Worm (Caenorhabditis elegans) whole organism, L2 larva: ENCODE measurements around the gene F47B8.8.

Experiments
- C34F6.9 ChIP-seq: fragments of 150-350 bp; optimal IDR thresholded peaks from 2 replicates; lab custom pipeline; 2014; ENCODE audit warnings: missing biosample characterization, missing genetic modification characterization
- F13H6.1 ChIP-seq: sonication (generic microtip); optimal IDR thresholded peaks from 2 replicates; lab custom pipeline; 2016; ENCODE audit warnings: missing genetic modification characterization, missing compliant biosample characterization
- R02D3.7 ChIP-seq: fragments of 150-350 bp; optimal IDR thresholded peaks from 2 replicates; lab custom pipeline; 2014; ENCODE audit warnings: missing biosample characterization, missing genetic modification characterization
- Y55F3AM.14 ChIP-seq: fragments of 200-800 bp; sonication (Bioruptor generic); optimal IDR thresholded peaks from 2 replicates; lab custom pipeline; 2018; ENCODE audit warnings: mild to moderate bottlenecking, missing genetic modification characterization, missing compliant biosample characterization
- ZK546.5 ChIP-seq: sonication (generic microtip); optimal IDR thresholded peaks from 2 replicates; lab custom pipeline; 2017; ENCODE audit warnings: missing biosample characterization, missing genetic modification characterization
- alr-1 ChIP-seq: fragments of 150-350 bp; optimal IDR thresholded peaks from 2 replicates; lab custom pipeline; 2014; ENCODE audit warnings: missing biosample characterization, missing genetic modification characterization
- aly-2 ChIP-seq: fragments of 150-350 bp; optimal IDR thresholded peaks from 2 replicates; lab custom pipeline; 2014; ENCODE audit warnings: missing biosample characterization, missing genetic modification characterization
- ama-1 ChIP-seq: fragments of 150-350 bp; optimal IDR thresholded peaks from 2 replicates; lab custom pipeline; 2018; ENCODE audit warnings: inconsistent platforms
- blmp-1 ChIP-seq: sonication (generic microtip); optimal IDR thresholded peaks from 2 replicates; lab custom pipeline; 2017; ENCODE audit warnings: missing genetic modification characterization, mild to moderate bottlenecking, missing compliant biosample characterization, antibody characterized with exemption, moderate library complexity; ENCODE audit not compliant: insufficient read depth
- ceh-16 ChIP-seq: fragments of 150-350 bp; optimal IDR thresholded peaks from 2 replicates; lab custom pipeline; 2014; ENCODE audit warnings: missing biosample characterization, missing genetic modification characterization
- ceh-82 ChIP-seq: fragments of 150-350 bp; optimal IDR thresholded peaks from 2 replicates; lab custom pipeline; 2014; ENCODE audit warnings: missing biosample characterization, missing genetic modification characterization
- crh-2 ChIP-seq: sonication (generic microtip); optimal IDR thresholded peaks from 2 replicates; lab custom pipeline; 2017; ENCODE audit warnings: missing biosample characterization, missing genetic modification characterization
- dmd-4 ChIP-seq: sonication (generic microtip); optimal IDR thresholded peaks from 2 replicates; lab custom pipeline; 2017; ENCODE audit warnings: missing biosample characterization, missing genetic modification characterization
- egl-27 ChIP-seq: sonication (generic microtip); optimal IDR thresholded peaks from 3 replicates; lab custom pipeline; 2017; ENCODE audit warnings: missing biosample characterization, missing genetic modification reagents, missing genetic modification characterization
- elt-1 ChIP-seq: fragments of 150-350 bp; optimal IDR thresholded peaks from 2 replicates; lab custom pipeline; 2014; ENCODE audit warnings: missing biosample characterization, missing genetic modification characterization
- elt-3 ChIP-seq: sonication (generic microtip); optimal IDR thresholded peaks from 2 replicates; lab custom pipeline; 2017; ENCODE audit warnings: missing biosample characterization, missing genetic modification characterization
- fos-1 ChIP-seq: fragments of 150-350 bp; optimal IDR thresholded peaks from 2 replicates; lab custom pipeline; 2014; ENCODE audit warnings: missing biosample characterization, missing genetic modification characterization
- gmeb-1 ChIP-seq: fragments of 150-350 bp; optimal IDR thresholded peaks from 2 replicates; lab custom pipeline; 2014; ENCODE audit warnings: missing biosample characterization, missing genetic modification characterization
- lin-11 ChIP-seq: fragments of 150-350 bp; sonication (generic microtip); optimal IDR thresholded peaks from 2 replicates; lab custom pipeline; 2014; ENCODE audit warnings: missing biosample characterization, missing genetic modification characterization, inconsistent platforms, mixed read lengths
- lin-13 ChIP-seq: fragments of 150-350 bp; optimal IDR thresholded peaks from 2 replicates; lab custom pipeline; 2014; ENCODE audit warnings: missing biosample characterization, missing genetic modification reagents, missing genetic modification characterization
- lin-39 ChIP-seq: fragments of 150-350 bp; optimal IDR thresholded peaks from 2 replicates; lab custom pipeline; 2014; ENCODE audit warnings: missing biosample characterization, missing genetic modification reagents, missing genetic modification characterization
- lsy-2 ChIP-seq, 2 experiments: fragments of 150-350 bp in 1 of 2; sonication (generic microtip) in 1 of 2; optimal IDR thresholded peaks; 2 replicates each; lab custom pipeline; 2014 to 2017; ENCODE audit warnings: missing biosample characterization in 2 of 2, missing genetic modification characterization in 2 of 2
- mab-5 ChIP-seq: fragments of 150-350 bp; optimal IDR thresholded peaks from 2 replicates; lab custom pipeline; 2014; ENCODE audit warnings: missing biosample characterization, missing genetic modification characterization
- mbf-1 ChIP-seq: sonication (generic microtip); optimal IDR thresholded peaks from 2 replicates; lab custom pipeline; 2017; ENCODE audit warnings: missing biosample characterization, missing genetic modification characterization
- mdl-1 ChIP-seq, 2 experiments: fragments of 150-350 bp in 1 of 2; sonication (generic microtip) in 1 of 2; optimal IDR thresholded peaks; 2 replicates each; lab custom pipeline; 2017; ENCODE audit warnings: missing biosample characterization in 2 of 2, missing genetic modification characterization in 2 of 2
- nhr-10 ChIP-seq: sonication (generic microtip); optimal IDR thresholded peaks from 2 replicates; lab custom pipeline; 2017; ENCODE audit warnings: missing biosample characterization, missing genetic modification characterization
- nhr-11 ChIP-seq: fragments of 150-350 bp; optimal IDR thresholded peaks from 2 replicates; lab custom pipeline; 2014; ENCODE audit warnings: missing biosample characterization, missing genetic modification characterization
- nhr-12 ChIP-seq: fragments of 150-350 bp; optimal IDR thresholded peaks from 2 replicates; lab custom pipeline; 2014; ENCODE audit warnings: missing biosample characterization, missing genetic modification characterization
- nhr-129 ChIP-seq: fragments of 150-350 bp; optimal IDR thresholded peaks from 2 replicates; lab custom pipeline; 2014; ENCODE audit warnings: missing biosample characterization, missing genetic modification characterization
- nhr-21 ChIP-seq: fragments of 150-350 bp; optimal IDR thresholded peaks from 2 replicates; lab custom pipeline; 2014; ENCODE audit warnings: missing biosample characterization, missing genetic modification characterization
- nhr-23 ChIP-seq: fragments of 150-350 bp; optimal IDR thresholded peaks from 2 replicates; lab custom pipeline; 2014; ENCODE audit warnings: missing biosample characterization, missing genetic modification reagents, missing genetic modification characterization
- nhr-237 ChIP-seq: fragments of 150-350 bp; optimal IDR thresholded peaks from 2 replicates; lab custom pipeline; 2014; ENCODE audit warnings: missing biosample characterization, missing genetic modification characterization
- nhr-25 ChIP-seq: fragments of 150-350 bp; sonication (generic microtip); optimal IDR thresholded peaks from 3 replicates; lab custom pipeline; 2014; ENCODE audit warnings: missing biosample characterization, missing genetic modification characterization
- nhr-6 ChIP-seq: fragments of 150-350 bp; optimal IDR thresholded peaks from 2 replicates; lab custom pipeline; 2014; ENCODE audit warnings: missing biosample characterization, missing genetic modification characterization
- nhr-77 ChIP-seq: fragments of 150-350 bp; optimal IDR thresholded peaks from 2 replicates; lab custom pipeline; 2014; ENCODE audit warnings: missing biosample characterization, missing genetic modification characterization
- peb-1 ChIP-seq: fragments of 150-350 bp; optimal IDR thresholded peaks from 2 replicates; lab custom pipeline; 2014; ENCODE audit warnings: missing biosample characterization, missing genetic modification characterization
- sem-4 ChIP-seq: fragments of 150-350 bp; optimal IDR thresholded peaks from 2 replicates; lab custom pipeline; 2014; ENCODE audit warnings: missing biosample characterization, missing genetic modification reagents, missing genetic modification characterization
- skn-1 ChIP-seq: sonication (generic microtip); optimal IDR thresholded peaks from 2 replicates; lab custom pipeline; 2017; ENCODE audit warnings: missing biosample characterization, missing genetic modification characterization
- sma-3 ChIP-seq: sonication (generic microtip); optimal IDR thresholded peaks from 2 replicates; lab custom pipeline; 2016; ENCODE audit warnings: missing genetic modification reagents, missing genetic modification characterization, missing compliant biosample characterization
- sma-9 ChIP-seq, 2 experiments: fragments of 150-350 bp in 1 of 2; sonication (generic microtip) in 1 of 2; optimal IDR thresholded peaks; 2 replicates each; lab custom pipeline; 2014 to 2016; ENCODE audit warnings: missing genetic modification characterization in 2 of 2, mild to moderate bottlenecking in 1 of 2, missing biosample characterization in 1 of 2, missing compliant biosample characterization in 1 of 2, missing genetic modification reagents in 1 of 2, moderate library complexity in 1 of 2
- snpc-4 ChIP-seq: fragments of 150-350 bp; optimal IDR thresholded peaks from 2 replicates; lab custom pipeline; 2014; ENCODE audit warnings: missing biosample characterization, missing genetic modification characterization
- unc-39 ChIP-seq: fragments of 150-350 bp; optimal IDR thresholded peaks from 2 replicates; lab custom pipeline; 2014; ENCODE audit warnings: missing biosample characterization, missing genetic modification characterization
- unc-55 ChIP-seq: fragments of 150-350 bp; sonication (generic microtip); optimal IDR thresholded peaks from 3 replicates; lab custom pipeline; 2014; ENCODE audit warnings: missing biosample characterization, missing genetic modification reagents, missing genetic modification characterization
- unc-62 ChIP-seq: fragments of 150-350 bp; optimal IDR thresholded peaks from 2 replicates; lab custom pipeline; 2014; ENCODE audit warnings: missing biosample characterization, missing genetic modification reagents, missing genetic modification characterization
- zag-1 ChIP-seq: fragments of 150-350 bp; optimal IDR thresholded peaks from 2 replicates; lab custom pipeline; 2014; ENCODE audit warnings: missing biosample characterization, missing genetic modification characterization
- ztf-1 ChIP-seq: fragments of 200-800 bp; sonication (Bioruptor generic); conservative IDR thresholded peaks from 2 replicates; pipeline ENCODE4 v1.3.6; 2022; ENCODE audit warnings: missing genetic modification characterization, missing compliant biosample characterization
- ztf-11 ChIP-seq: sonication (generic microtip); optimal IDR thresholded peaks from 2 replicates; lab custom pipeline; 2017; ENCODE audit warnings: missing biosample characterization, missing genetic modification characterization
- ztf-4 ChIP-seq: fragments of 150-350 bp; optimal IDR thresholded peaks from 2 replicates; lab custom pipeline; 2014; ENCODE audit warnings: missing biosample characterization, missing genetic modification characterization

Gene F47B8.8

ce11 chrV:14350498-14350897 lies 19.0 kb downstream of the F47B8.8 start:
- TF ChIP-seq sma-3 (GFP tag; lab: Kevin White, UChicago) (no peak), lin-13 (GFP tag; lab: Kevin White, UChicago) (peak; percentile 11)

ce11 chrV:14350949-14351348 lies 19.4 kb downstream of the F47B8.8 start:
- TF ChIP-seq ama-1: peak; percentile 4
- no peak for TF ChIP-seq nhr-23
- TF ChIP-seq ztf-1 (GFP tag; lab: Robert Waterston, UW): no peak
- TF ChIP-seq sem-4: peak; percentile 37
- no peak for TF ChIP-seq skn-1 (tag; lab: Kevin White, UChicago)
- TF ChIP-seq nhr-12 (tag; lab: Kevin White, UChicago): no peak
- peak; percentile 54 for TF ChIP-seq blmp-1 (tag; lab: Kevin White, UChicago)
- peak; percentile 90 for TF ChIP-seq C34F6.9
- TF ChIP-seq nhr-129 (tag; lab: Kevin White, UChicago): peak; percentile 88
- TF ChIP-seq R02D3.7: no peak
- peak; percentile 49 for TF ChIP-seq sma-9 (GFP tag; optimal IDR thresholded peaks at IDR 0.05; lab: Kevin White, UChicago)
- TF ChIP-seq sma-9 (tag; optimal IDR thresholded peaks at IDR 0.05; lab: Kevin White, UChicago): no peak
- TF ChIP-seq mdl-1 (tag; optimal IDR thresholded peaks at IDR 0.05; lab: Kevin White, UChicago): peak in 1 of 2 experiments; percentile 40
- no peak for TF ChIP-seq alr-1 (tag; lab: Kevin White, UChicago)
- TF ChIP-seq ztf-11 (tag; lab: Kevin White, UChicago): no peak
- peak; percentile 16 for TF ChIP-seq Y55F3AM.14
- TF ChIP-seq egl-27 (tag; lab: Kevin White, UChicago): peak; percentile 40
- TF ChIP-seq dmd-4 (tag; lab: Kevin White, UChicago): no peak
- TF ChIP-seq unc-55: peak; percentile 80
- peak; percentile 50 for TF ChIP-seq mab-5
- TF ChIP-seq F13H6.1 (tag; lab: Kevin White, UChicago): peak; percentile 79
- TF ChIP-seq unc-39: peak; percentile 12
- no peak for TF ChIP-seq peb-1 (tag; lab: Kevin White, UChicago)
- TF ChIP-seq lsy-2 (tag; optimal IDR thresholded peaks at IDR 0.05; lab: Kevin White, UChicago): peak; percentile 1 to 76
- TF ChIP-seq elt-3 (tag; lab: Kevin White, UChicago): no peak
- TF ChIP-seq nhr-10 (tag; lab: Kevin White, UChicago): no peak
- peak; percentile 87 for TF ChIP-seq snpc-4 (tag; lab: Kevin White, UChicago)
- TF ChIP-seq mbf-1 (tag; lab: Kevin White, UChicago): no peak
- no peak for TF ChIP-seq nhr-77 (tag; lab: Kevin White, UChicago)
- TF ChIP-seq nhr-21 (tag; lab: Kevin White, UChicago): peak; percentile 59
- TF ChIP-seq crh-2: peak; percentile 93
- TF ChIP-seq ZK546.5 (tag; lab: Kevin White, UChicago): no peak
- TF ChIP-seq elt-1 (tag; lab: Kevin White, UChicago): no peak
- peak; percentile 59 for TF ChIP-seq lin-11 (tag; lab: Kevin White, UChicago)
- TF ChIP-seq ceh-82 (tag; lab: Kevin White, UChicago): no peak
- TF ChIP-seq sma-3 (GFP tag; lab: Kevin White, UChicago): peak; percentile 72
- peak; percentile 58 for TF ChIP-seq nhr-25 (tag; lab: Kevin White, UChicago)
- no peak for TF ChIP-seq lin-39 (tag; lab: Kevin White, UChicago)
- peak; percentile 87 for TF ChIP-seq zag-1 (tag; lab: Kevin White, UChicago)
- peak; percentile 91 for TF ChIP-seq fos-1 (tag; lab: Kevin White, UChicago)
- TF ChIP-seq lin-13 (GFP tag; lab: Kevin White, UChicago): peak; percentile 58
- no peak for TF ChIP-seq unc-62 (GFP tag; lab: Kevin White, UChicago)
- TF ChIP-seq aly-2 (tag; lab: Kevin White, UChicago): no peak
- no peak for TF ChIP-seq ztf-4
- TF ChIP-seq nhr-6 (tag; lab: Kevin White, UChicago): no peak
- no peak for TF ChIP-seq nhr-237 (tag; lab: Kevin White, UChicago)
- no peak for TF ChIP-seq ceh-16
- peak; percentile 61 for TF ChIP-seq gmeb-1 (tag; lab: Kevin White, UChicago)
- TF ChIP-seq nhr-11 (tag; lab: Kevin White, UChicago): peak; percentile 49
